Fruit fly (Drosophila melanogaster): ENCODE results near the gene CG44362.
A peak's percentile ranks its signal among the peaks of the same experiment; 100 is the strongest.

CG44362 gene

DNA sequence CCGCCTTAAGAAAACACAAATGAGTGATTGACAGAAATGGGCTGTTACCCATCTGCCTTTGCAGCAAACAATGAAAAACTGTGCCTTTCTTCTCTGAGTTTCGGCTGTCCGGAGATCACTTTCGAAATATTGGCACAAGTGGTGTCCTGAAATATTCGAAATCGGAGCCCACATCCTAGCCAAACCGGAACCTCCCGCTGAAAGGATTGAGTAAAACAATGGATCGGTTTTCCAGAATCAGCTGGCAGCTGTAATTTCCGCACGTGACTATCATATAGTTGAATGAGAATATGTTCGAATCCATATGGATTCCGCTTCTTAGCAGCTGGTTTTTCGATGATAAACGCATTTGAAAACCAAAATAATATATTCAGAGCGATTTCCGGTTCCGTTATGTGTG is 36.8 kb downstream of the CG44362 start:
- no peak for TF ChIP-seq dmrt93B (GFP tag; optimal IDR thresholded peaks at IDR 0.05)
- TF ChIP-seq CG9705 (GFP tag; optimal IDR thresholded peaks at IDR 0.05): no peak
- no peak for TF ChIP-seq jim (GFP tag; optimal IDR thresholded peaks at IDR 0.05)
- TF ChIP-seq foxo (GFP tag; optimal IDR thresholded peaks at IDR 0.05): no peak
- TF ChIP-seq OdsH (GFP tag; optimal IDR thresholded peaks at IDR 0.05): no peak
- TF ChIP-seq Dif (GFP tag; optimal IDR thresholded peaks at IDR 0.05; ENCODE audit: partially characterized antibody): no peak
- TF ChIP-seq Vsx2 (GFP tag; optimal IDR thresholded peaks at IDR 0.05; ENCODE audit: partially characterized antibody): no peak
- no peak for TF ChIP-seq sv (GFP tag; optimal IDR thresholded peaks at IDR 0.05)
- TF ChIP-seq Hnf4 (GFP tag; optimal IDR thresholded peaks at IDR 0.05): no peak
- TF ChIP-seq fru (GFP tag; optimal IDR thresholded peaks at IDR 0.05): no peak
- TF ChIP-seq pan (optimal IDR thresholded peaks at IDR 0.05): no peak
- no peak for TF ChIP-seq psq (GFP tag; optimal IDR thresholded peaks at IDR 0.05)
- TF ChIP-seq Jra (GFP tag; optimal IDR thresholded peaks at IDR 0.05): no peak

DNA sequence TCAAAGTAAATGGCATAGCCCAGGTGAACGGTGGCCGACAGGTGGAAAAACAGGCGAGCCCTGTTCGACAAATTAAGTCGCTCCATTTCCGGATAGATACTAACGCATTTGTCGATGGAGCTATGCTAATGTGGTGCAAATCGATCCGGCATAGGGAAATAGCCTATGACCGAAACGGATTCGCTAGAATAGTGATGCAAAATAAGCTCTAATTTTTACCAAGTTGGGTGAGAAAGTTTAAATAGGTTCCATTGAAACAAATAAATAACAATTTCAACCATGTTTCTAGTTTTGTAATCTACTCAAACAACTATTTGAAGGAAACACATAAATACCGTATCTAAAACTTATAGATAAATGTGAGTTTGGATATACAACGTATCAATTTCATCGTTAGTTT is 38.0 kb downstream of the CG44362 start, which contains the start of gene CG6149:
TSS of gene CG6149 (minus strand) at position 101 of the 400 bp plus-strand sequence.
- TF ChIP-seq Hnf4 (GFP tag; optimal IDR thresholded peaks at IDR 0.05) (no peak), pan (optimal IDR thresholded peaks at IDR 0.05) (no peak), sage (GFP tag; optimal IDR thresholded peaks at IDR 0.05) (no peak)

DNA sequence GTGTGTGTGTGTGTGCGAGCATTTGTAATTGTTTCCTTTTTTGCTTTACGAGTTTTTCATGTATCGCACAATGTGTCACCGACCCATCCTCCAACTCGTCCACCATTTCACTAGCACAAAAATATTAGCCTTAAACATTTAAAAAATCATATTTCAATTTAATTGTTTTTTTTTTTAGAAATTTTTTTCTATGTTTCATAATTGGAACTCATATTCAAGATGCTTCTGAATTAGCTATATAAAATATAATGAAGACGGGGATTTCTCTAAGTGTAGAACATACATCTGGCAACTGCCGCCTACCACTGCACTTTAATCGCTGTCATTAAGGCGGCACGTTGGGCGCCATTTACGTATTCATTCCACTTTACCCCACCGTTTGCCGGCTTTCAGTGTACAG is 42.2 kb downstream of the CG44362 start:
- TF ChIP-seq dl (GFP tag; optimal IDR thresholded peaks at IDR 0.05; ENCODE audit: insufficient read depth in 1 of 2, partially characterized antibody in 2 of 2) (no peak), fru (GFP tag; optimal IDR thresholded peaks at IDR 0.05) (peak; percentile 27), Hnf4 (GFP tag; optimal IDR thresholded peaks at IDR 0.05) (no peak), usp (GFP tag; optimal IDR thresholded peaks at IDR 0.05) (no peak), HLH106 (tag; optimal IDR thresholded peaks at IDR 0.05) (peak; percentile 3), CrebA (GFP tag; optimal IDR thresholded peaks at IDR 0.05; ENCODE audit: borderline replicate concordance) (no peak), Jra (GFP tag; optimal IDR thresholded peaks at IDR 0.05) (no peak), rgr (GFP tag; optimal IDR thresholded peaks at IDR 0.05) (no peak), foxo (GFP tag; optimal IDR thresholded peaks at IDR 0.05) (peak in 1 of 2 experiments; percentile 3), dsf (GFP tag; optimal IDR thresholded peaks at IDR 0.05; ENCODE audit: borderline replicate concordance) (no peak), ey (GFP tag; optimal IDR thresholded peaks at IDR 0.05) (peak; percentile 9), dmrt93B (GFP tag; optimal IDR thresholded peaks at IDR 0.05) (no peak), N (GFP tag; optimal IDR thresholded peaks at IDR 0.05) (no peak), jim (GFP tag; optimal IDR thresholded peaks at IDR 0.05) (no peak), CG9705 (GFP tag; optimal IDR thresholded peaks at IDR 0.05) (no peak), Mio (GFP tag; optimal IDR thresholded peaks at IDR 0.05) (no peak), OdsH (GFP tag; optimal IDR thresholded peaks at IDR 0.05) (peak; percentile 11)

DNA sequence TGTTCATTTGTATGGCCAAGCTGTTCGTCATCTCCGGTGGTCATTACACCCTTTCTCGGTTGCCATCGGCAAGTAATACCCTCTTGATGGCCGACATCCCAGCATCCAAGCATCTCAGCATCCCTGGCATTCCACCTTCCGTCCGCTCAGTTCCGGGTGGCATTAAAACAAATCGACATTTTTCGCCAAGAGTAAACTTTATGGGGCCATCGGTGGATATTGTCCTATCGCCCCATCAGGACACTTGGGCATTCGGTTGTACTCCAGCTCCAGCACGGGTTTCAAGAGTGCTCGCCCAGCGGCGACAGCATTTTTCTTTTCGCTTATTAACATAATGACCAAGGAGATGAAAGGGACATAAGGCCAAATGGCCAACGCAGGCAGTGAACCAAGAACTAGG is 42.9 kb downstream of the CG44362 start:
- TF ChIP-seq rgr (GFP tag; optimal IDR thresholded peaks at IDR 0.05) (no peak), OdsH (GFP tag; optimal IDR thresholded peaks at IDR 0.05) (no peak), CrebA (GFP tag; optimal IDR thresholded peaks at IDR 0.05; ENCODE audit: borderline replicate concordance) (no peak), N (GFP tag; optimal IDR thresholded peaks at IDR 0.05) (no peak), sv (GFP tag; optimal IDR thresholded peaks at IDR 0.05) (no peak), h (GFP tag; optimal IDR thresholded peaks at IDR 0.05) (no peak), Sp1 (GFP tag; optimal IDR thresholded peaks at IDR 0.05) (no peak), Hr83 (GFP tag; optimal IDR thresholded peaks at IDR 0.05; ENCODE audit: poor library complexity, severe bottlenecking) (no peak), Myc (optimal IDR thresholded peaks at IDR 0.05) (no peak), psq (GFP tag; optimal IDR thresholded peaks at IDR 0.05) (no peak), Dif (GFP tag; optimal IDR thresholded peaks at IDR 0.05; ENCODE audit: partially characterized antibody) (no peak), lola (GFP tag; optimal IDR thresholded peaks at IDR 0.05) (no peak), Hnf4 (GFP tag; optimal IDR thresholded peaks at IDR 0.05) (no peak)

DNA sequence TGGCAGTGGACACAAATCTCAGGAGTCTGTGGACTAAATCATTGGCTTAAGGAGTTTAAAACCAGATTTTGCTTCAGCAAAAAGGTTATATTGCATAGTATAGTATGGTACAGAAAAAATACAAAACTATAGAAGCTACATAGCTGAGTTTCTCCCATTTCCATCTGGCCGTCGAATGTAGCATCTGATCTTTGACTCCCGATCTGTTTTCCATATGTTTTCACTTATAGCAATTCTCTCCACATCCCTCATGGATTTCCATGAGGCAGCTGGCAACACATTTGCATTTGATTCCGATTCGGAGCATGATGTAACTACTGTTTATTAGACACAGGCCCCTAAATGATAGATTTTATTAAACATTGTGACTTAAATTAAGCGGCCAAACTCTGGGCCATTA is 43.4 kb downstream of the CG44362 start:
- TF ChIP-seq dsf (GFP tag; optimal IDR thresholded peaks at IDR 0.05; ENCODE audit: borderline replicate concordance): no peak
- TF ChIP-seq usp (GFP tag; optimal IDR thresholded peaks at IDR 0.05): no peak
- TF ChIP-seq sv (GFP tag; optimal IDR thresholded peaks at IDR 0.05): no peak
- no peak for TF ChIP-seq Hr83 (GFP tag; optimal IDR thresholded peaks at IDR 0.05; ENCODE audit: poor library complexity, severe bottlenecking)
- TF ChIP-seq Jra (GFP tag; optimal IDR thresholded peaks at IDR 0.05): no peak
- TF ChIP-seq CrebA (GFP tag; optimal IDR thresholded peaks at IDR 0.05; ENCODE audit: borderline replicate concordance): no peak
- no peak for TF ChIP-seq sage (GFP tag; optimal IDR thresholded peaks at IDR 0.05)
- no peak for TF ChIP-seq OdsH (GFP tag; optimal IDR thresholded peaks at IDR 0.05)
- no peak for TF ChIP-seq Dif (GFP tag; optimal IDR thresholded peaks at IDR 0.05; ENCODE audit: partially characterized antibody)

Measured in whole organism, wandering third instar larva.